Worm (Caenorhabditis elegans) whole organism, late embryonic: ENCODE data around the gene srg-24.

Experiments
- F13H6.1 ChIP-seq: sonication (generic microtip); optimal IDR thresholded peaks from 2 replicates; lab custom pipeline; 2016; ENCODE audit warnings: missing genetic modification characterization, missing compliant biosample characterization
- K09A11.1 ChIP-seq: sonication (generic microtip); optimal IDR thresholded peaks from 2 replicates; lab custom pipeline; 2017; ENCODE audit warnings: antibody characterized with exemption, mild to moderate bottlenecking, missing genetic modification characterization, missing compliant biosample characterization; ENCODE audit not compliant: insufficient read depth
- ahr-1 ChIP-seq: sonication (generic microtip); optimal IDR thresholded peaks from 2 replicates; lab custom pipeline; 2016; ENCODE audit warnings: missing genetic modification characterization, missing compliant biosample characterization
- ceh-19 ChIP-seq: fragments of 200-800 bp; sonication (Bioruptor generic); optimal IDR thresholded peaks from 2 replicates; lab custom pipeline; 2018; ENCODE audit warnings: mild to moderate bottlenecking, missing genetic modification characterization, missing compliant biosample characterization
- ceh-22 ChIP-seq: sonication (generic microtip); optimal IDR thresholded peaks from 2 replicates; lab custom pipeline; 2017; ENCODE audit warnings: missing biosample characterization, missing genetic modification characterization
- ceh-34 ChIP-seq: sonication (generic microtip); optimal IDR thresholded peaks from 2 replicates; lab custom pipeline; 2016; ENCODE audit warnings: mild to moderate bottlenecking, missing genetic modification characterization, missing compliant biosample characterization
- ceh-48 ChIP-seq: sonication (generic microtip); optimal IDR thresholded peaks from 2 replicates; lab custom pipeline; 2016; ENCODE audit warnings: missing genetic modification characterization, inconsistent platforms, missing compliant biosample characterization
- che-1 ChIP-seq: sonication (generic microtip); optimal IDR thresholded peaks from 2 replicates; lab custom pipeline; 2016; ENCODE audit warnings: mild to moderate bottlenecking, missing genetic modification characterization, missing compliant biosample characterization
- dmd-4 ChIP-seq: sonication (generic microtip); optimal IDR thresholded peaks from 2 replicates; lab custom pipeline; 2016; ENCODE audit warnings: borderline replicate concordance, missing genetic modification characterization, missing compliant biosample characterization
- dve-1 ChIP-seq: sonication (generic microtip); optimal IDR thresholded peaks from 2 replicates; lab custom pipeline; 2017; ENCODE audit warnings: antibody characterized with exemption, mild to moderate bottlenecking, missing genetic modification characterization, missing compliant biosample characterization
- elt-2 ChIP-seq: sonication (generic microtip); optimal IDR thresholded peaks from 2 replicates; lab custom pipeline; 2016; ENCODE audit warnings: missing genetic modification reagents, missing genetic modification characterization, missing compliant biosample characterization
- ets-4 ChIP-seq: sonication (generic microtip); optimal IDR thresholded peaks from 2 replicates; lab custom pipeline; 2016; ENCODE audit warnings: missing genetic modification characterization, missing compliant biosample characterization
- eyg-1 ChIP-seq: sonication (generic microtip); optimal IDR thresholded peaks from 2 replicates; lab custom pipeline; 2016; ENCODE audit warnings: missing genotype, missing genetic modification characterization, missing compliant biosample characterization
- fax-1 ChIP-seq: sonication (generic microtip); optimal IDR thresholded peaks from 2 replicates; lab custom pipeline; 2016; ENCODE audit warnings: missing genotype, missing genetic modification characterization, missing compliant biosample characterization
- fkh-6 ChIP-seq: sonication (generic microtip); optimal IDR thresholded peaks from 2 replicates; lab custom pipeline; 2016; ENCODE audit warnings: missing genetic modification characterization, missing compliant biosample characterization
- gmeb-2 ChIP-seq: sonication (generic microtip); optimal IDR thresholded peaks from 2 replicates; lab custom pipeline; 2016; ENCODE audit warnings: missing genetic modification characterization, inconsistent platforms, missing compliant biosample characterization
- hlh-13 ChIP-seq: fragments of 200-800 bp; sonication (Bioruptor generic); optimal IDR thresholded peaks from 2 replicates; lab custom pipeline; 2018; ENCODE audit warnings: mild to moderate bottlenecking, missing genetic modification characterization, missing compliant biosample characterization
- hlh-15 ChIP-seq: sonication (generic microtip); optimal IDR thresholded peaks from 2 replicates; lab custom pipeline; 2016; ENCODE audit warnings: missing genetic modification characterization, missing compliant biosample characterization
- hlh-30 ChIP-seq: sonication (generic microtip); optimal IDR thresholded peaks from 2 replicates; lab custom pipeline; 2017; ENCODE audit warnings: antibody characterized with exemption, missing genetic modification characterization, missing compliant biosample characterization; ENCODE audit not compliant: insufficient read depth
- lin-11 ChIP-seq: fragments of 200-800 bp; sonication (Bioruptor generic); optimal IDR thresholded peaks from 2 replicates; lab custom pipeline; 2018; ENCODE audit warnings: mild to moderate bottlenecking, missing genetic modification characterization, missing compliant biosample characterization
- madf-2 ChIP-seq: sonication (generic microtip); optimal IDR thresholded peaks from 2 replicates; lab custom pipeline; 2017; ENCODE audit warnings: missing genetic modification characterization, missing compliant biosample characterization
- nfya-1 ChIP-seq: sonication (generic microtip); optimal IDR thresholded peaks from 2 replicates; lab custom pipeline; 2017; ENCODE audit warnings: missing genetic modification characterization, mild to moderate bottlenecking, missing compliant biosample characterization, antibody characterized with exemption, moderate library complexity
- nhr-232 ChIP-seq: sonication (generic microtip); optimal IDR thresholded peaks from 2 replicates; lab custom pipeline; 2016; ENCODE audit warnings: missing genetic modification characterization, missing compliant biosample characterization
- npax-4 ChIP-seq: sonication (generic microtip); optimal IDR thresholded peaks from 2 replicates; lab custom pipeline; 2016; ENCODE audit warnings: missing genetic modification characterization, missing compliant biosample characterization
- odd-2 ChIP-seq: sonication (generic microtip); optimal IDR thresholded peaks from 2 replicates; lab custom pipeline; 2017; ENCODE audit warnings: antibody characterized with exemption, mild to moderate bottlenecking, missing genetic modification characterization, missing compliant biosample characterization
- pat-9 ChIP-seq: fragments of 200-800 bp; sonication (Bioruptor generic); optimal IDR thresholded peaks from 2 replicates; lab custom pipeline; 2018; ENCODE audit warnings: mild to moderate bottlenecking, missing genetic modification characterization, moderate library complexity, missing compliant biosample characterization
- pax-1 ChIP-seq: fragments of 150-350 bp; optimal IDR thresholded peaks from 2 replicates; lab custom pipeline; 2014; ENCODE audit warnings: missing biosample characterization, missing genetic modification characterization
- pha-4 ChIP-seq: fragments of 150-350 bp; optimal IDR thresholded peaks from 2 replicates; lab custom pipeline; 2018; ENCODE audit warnings: missing biosample characterization, missing genetic modification reagents, missing genetic modification characterization
- pqm-1 ChIP-seq: sonication (generic microtip); optimal IDR thresholded peaks from 2 replicates; lab custom pipeline; 2016; ENCODE audit warnings: missing genetic modification characterization, missing compliant biosample characterization
- pros-1 ChIP-seq: fragments of 150-350 bp; optimal IDR thresholded peaks from 2 replicates; lab custom pipeline; 2014; ENCODE audit warnings: missing biosample characterization, missing genetic modification reagents, missing genetic modification characterization
- ref-2 ChIP-seq: sonication (generic microtip); optimal IDR thresholded peaks from 2 replicates; lab custom pipeline; 2016; ENCODE audit warnings: missing genetic modification characterization, missing compliant biosample characterization
- rnt-1 ChIP-seq: sonication (generic microtip); optimal IDR thresholded peaks from 2 replicates; lab custom pipeline; 2016; ENCODE audit warnings: missing genetic modification characterization, missing compliant biosample characterization
- sdc-2 ChIP-seq: sonication (generic microtip); optimal IDR thresholded peaks from 2 replicates; lab custom pipeline; 2016; ENCODE audit warnings: missing genotype, missing genetic modification characterization, missing compliant biosample characterization
- sox-2 ChIP-seq: fragments of 200-800 bp; sonication (Bioruptor generic); IDR thresholded peaks from 2 replicates; pipeline ENCODE4 v1.3.6; 2022; ENCODE audit warnings: missing genetic modification reagents, missing genetic modification characterization, missing compliant biosample characterization
- syd-9 ChIP-seq: sonication (generic microtip); optimal IDR thresholded peaks from 2 replicates; lab custom pipeline; 2016; ENCODE audit warnings: mild to moderate bottlenecking, missing genetic modification characterization, moderate library complexity, missing compliant biosample characterization
- tbx-2 ChIP-seq: sonication (generic microtip); optimal IDR thresholded peaks from 2 replicates; lab custom pipeline; 2016; ENCODE audit warnings: missing genetic modification characterization, missing compliant biosample characterization
- ttx-3 ChIP-seq: sonication (generic microtip); optimal IDR thresholded peaks from 2 replicates; lab custom pipeline; 2016; ENCODE audit warnings: missing genetic modification reagents, missing genetic modification characterization, missing compliant biosample characterization
- unc-86 ChIP-seq: sonication (generic microtip); optimal IDR thresholded peaks from 2 replicates; lab custom pipeline; 2016; ENCODE audit warnings: missing genetic modification characterization, missing compliant biosample characterization
- zip-5 ChIP-seq: sonication (generic microtip); optimal IDR thresholded peaks from 2 replicates; lab custom pipeline; 2016; ENCODE audit warnings: missing genetic modification characterization, missing compliant biosample characterization

srg-24 gene

ce11 chrII:3117471-3117870, 17.0 kb upstream of the srg-24 start, which contains the start of gene T10D4.7:
Gene T10D4.7 (plus strand): TSS chrII:3117771.
- TF ChIP-seq eyg-1 (no peak), tbx-2 (no peak), dve-1 (tag; lab: Kevin White, UChicago) (no peak), ceh-22 (tag; lab: Kevin White, UChicago) (no peak), pat-9 (tag; lab: Kevin White, UChicago) (no peak), sox-2 (GFP tag; lab: Robert Waterston, UW) (no peak), hlh-30 (tag; lab: Kevin White, UChicago) (no peak), hlh-13 (GFP tag; lab: Kevin White, UChicago) (no peak), unc-86 (no peak), npax-4 (tag; lab: Kevin White, UChicago) (no peak), F13H6.1 (tag; lab: Kevin White, UChicago) (no peak), pax-1 (tag; lab: Kevin White, UChicago) (no peak), gmeb-2 (tag; lab: Kevin White, UChicago) (no peak), fkh-6 (tag; lab: Kevin White, UChicago) (no peak), rnt-1 (tag; lab: Kevin White, UChicago) (no peak), elt-2 (tag; lab: Kevin White, UChicago) (no peak), ahr-1 (tag; lab: Kevin White, UChicago) (no peak), ceh-34 (no peak), pha-4 (tag; lab: Kevin White, UChicago) (no peak)

- TF ChIP-seq fkh-6 (tag; lab: Kevin White, UChicago) (no peak), fax-1 (no peak), hlh-15 (tag; lab: Kevin White, UChicago) (no peak), pros-1 (no peak), odd-2 (tag; lab: Kevin White, UChicago) (no peak), zip-5 (tag; lab: Kevin White, UChicago) (no peak), ceh-48 (no peak), ceh-22 (tag; lab: Kevin White, UChicago) (no peak), madf-2 (tag; lab: Kevin White, UChicago) (no peak), sdc-2 (no peak), nfya-1 (no peak), F13H6.1 (tag; lab: Kevin White, UChicago) (no peak), ttx-3 (tag; lab: Kevin White, UChicago) (no peak), ets-4 (tag; lab: Kevin White, UChicago) (no peak), nhr-232 (no peak), pqm-1 (tag; lab: Kevin White, UChicago) (no peak), dmd-4 (tag; lab: Kevin White, UChicago) (no peak), elt-2 (tag; lab: Kevin White, UChicago) (no peak), syd-9 (tag; lab: Kevin White, UChicago) (no peak)
These were observed 13.5 kb upstream of the srg-24 start, which contains the start of gene clec-123 for ce11 chrII:3113934-3114333. Gene clec-123 (plus strand): TSS chrII:3114234.

- no peak for TF ChIP-seq pax-1 (tag; lab: Kevin White, UChicago)
- no peak for TF ChIP-seq ceh-19 (GFP tag; lab: Kevin White, UChicago)
- TF ChIP-seq K09A11.1 (tag; lab: Kevin White, UChicago): no peak
- TF ChIP-seq ceh-48: no peak
- TF ChIP-seq lin-11: no peak
- no peak for TF ChIP-seq unc-86
- no peak for TF ChIP-seq hlh-13 (GFP tag; lab: Kevin White, UChicago)
These were observed 12.8 kb upstream of the srg-24 start for ce11 chrII:3113289-3113688.

ce11 chrII:3112313-3112712, 11.9 kb upstream of the srg-24 start, which contains the start of gene Y25C1A.2:
Gene Y25C1A.2 (plus strand): TSS chrII:3112613.
- TF ChIP-seq pqm-1 (tag; lab: Kevin White, UChicago) (no peak), ref-2 (no peak), dmd-4 (tag; lab: Kevin White, UChicago) (no peak), che-1 (tag; lab: Kevin White, UChicago) (no peak), gmeb-2 (tag; lab: Kevin White, UChicago) (no peak)
- TF ChIP-seq, all 69 proteins: peak for 0
